Fruit fly (Drosophila melanogaster) whole organism, embryonic: ENCODE data around the gene cpb.

Source experiments
- Asciz ChIP-seq: fragments of 200-800 bp; sonication (Bioruptor generic); optimal IDR thresholded peaks from 2 replicates; lab custom pipeline; 2017; ENCODE audit warnings: missing biosample characterization, mild to moderate bottlenecking, missing genetic modification characterization, missing genetic modification reagents
- BtbVII ChIP-seq: fragments of 200-800 bp; sonication (Bioruptor generic); optimal IDR thresholded peaks from 3 replicates; lab custom pipeline; 2017; ENCODE audit warnings: missing biosample characterization, mild to moderate bottlenecking, missing genetic modification characterization
- CG10366 ChIP-seq: fragments of 200-800 bp; sonication (Bioruptor generic); IDR thresholded peaks from 2 replicates; pipeline ENCODE4 v1.3.6; 2022; ENCODE audit warnings: missing biosample characterization, missing genetic modification characterization
- CG12236 ChIP-seq: fragments of 200-800 bp; sonication (Bioruptor generic); optimal IDR thresholded peaks from 2 replicates; lab custom pipeline; 2016; ENCODE audit warnings: missing biosample characterization, missing genetic modification characterization
- CG12744 ChIP-seq: fragments of 200-800 bp; sonication (Bioruptor generic); optimal IDR thresholded peaks from 2 replicates; lab custom pipeline; 2016; ENCODE audit warnings: missing biosample characterization, missing genetic modification characterization
- CG12942 ChIP-seq: fragments of 200-800 bp; sonication (Bioruptor generic); optimal IDR thresholded peaks from 3 replicates; lab custom pipeline; 2016; ENCODE audit warnings: missing biosample characterization, missing genetic modification characterization
- CG13123 ChIP-seq: fragments of 200-800 bp; sonication (Bioruptor generic); optimal IDR thresholded peaks from 2 replicates; lab custom pipeline; 2016; ENCODE audit warnings: missing biosample characterization, missing genetic modification characterization
- CG13287 ChIP-seq: fragments of 200-800 bp; sonication (Bioruptor generic); IDR thresholded peaks from 2 replicates; pipeline ENCODE4 v1.3.6; 2022; ENCODE audit warnings: missing biosample characterization, missing genetic modification characterization; ENCODE audit not compliant: partially characterized antibody
- CG14050 ChIP-seq: fragments of 200-800 bp; sonication (Bioruptor generic); IDR thresholded peaks from 3 replicates; pipeline ENCODE4 v1.3.6; 2022; ENCODE audit warnings: missing biosample characterization, missing genetic modification characterization
- CG15011 ChIP-seq: fragments of 200-800 bp; sonication (Bioruptor generic); optimal IDR thresholded peaks from 3 replicates; lab custom pipeline; 2018; ENCODE audit warnings: missing biosample characterization, mild to moderate bottlenecking, missing genetic modification characterization
- CG17385 ChIP-seq: fragments of 200-800 bp; sonication (Bioruptor generic); optimal IDR thresholded peaks from 3 replicates; lab custom pipeline; 2018; ENCODE audit warnings: missing biosample characterization, mild to moderate bottlenecking, missing genetic modification characterization
- CG17612 ChIP-seq: fragments of 200-800 bp; sonication (Bioruptor generic); IDR thresholded peaks from 2 replicates; pipeline ENCODE4 v1.3.6; 2022; ENCODE audit warnings: missing biosample characterization, missing genetic modification characterization
- CG18764 ChIP-seq: fragments of 200-800 bp; sonication (Bioruptor generic); optimal IDR thresholded peaks from 3 replicates; lab custom pipeline; 2016; ENCODE audit warnings: missing biosample characterization, missing genetic modification characterization
- CG2678 ChIP-seq: fragments of 200-800 bp; sonication (Bioruptor generic); optimal IDR thresholded peaks from 3 replicates; lab custom pipeline; 2019; ENCODE audit warnings: missing biosample characterization, mild to moderate bottlenecking, missing genetic modification characterization, moderate library complexity
- CG32532 ChIP-seq: fragments of 200-800 bp; sonication (Bioruptor generic); IDR thresholded peaks from 2 replicates; pipeline ENCODE4 v1.3.6; 2022; ENCODE audit warnings: missing biosample characterization, missing genetic modification characterization
- CG3407 ChIP-seq: fragments of 200-800 bp; sonication (Bioruptor generic); optimal IDR thresholded peaks from 2 replicates; lab custom pipeline; 2018; ENCODE audit warnings: missing biosample characterization, mild to moderate bottlenecking, missing genetic modification characterization
- CG5245 ChIP-seq: fragments of 200-800 bp; sonication (Bioruptor generic); optimal IDR thresholded peaks from 3 replicates; lab custom pipeline; 2016; ENCODE audit warnings: missing biosample characterization, missing genetic modification characterization
- CG8089 ChIP-seq: fragments of 200-800 bp; sonication (Bioruptor generic); optimal IDR thresholded peaks from 3 replicates; lab custom pipeline; 2016; ENCODE audit warnings: missing biosample characterization, missing genetic modification characterization
- CG8478 ChIP-seq: fragments of >200 bp; optimal IDR thresholded peaks from 2 replicates; lab custom pipeline; 2018
- CG8765 ChIP-seq: fragments of 200-800 bp; sonication (Bioruptor generic); IDR thresholded peaks from 2 replicates; pipeline ENCODE4 v1.3.6; 2022; ENCODE audit warnings: missing biosample characterization, missing genetic modification characterization
- CG8924 ChIP-seq: fragments of 200-800 bp; optimal IDR thresholded peaks from 3 replicates; lab custom pipeline; 2019; ENCODE audit warnings: missing biosample characterization, mild to moderate bottlenecking, missing genetic modification characterization, moderate library complexity
- CG9215 ChIP-seq: fragments of 200-800 bp; sonication (Bioruptor generic); IDR thresholded peaks from 2 replicates; pipeline ENCODE4 v1.3.6; 2022; ENCODE audit warnings: missing biosample characterization, missing genetic modification characterization
- CG9817 ChIP-seq: fragments of 200-800 bp; sonication (Bioruptor generic); optimal IDR thresholded peaks from 2 replicates; lab custom pipeline; 2018; ENCODE audit warnings: missing biosample characterization, mild to moderate bottlenecking, missing genetic modification characterization, moderate library complexity
- CTCF ChIP-seq: fragments of 200-800 bp; sonication (Bioruptor generic); optimal IDR thresholded peaks from 2 replicates; lab custom pipeline; 2017; ENCODE audit warnings: missing biosample characterization, mild to moderate bottlenecking, missing genetic modification characterization, moderate library complexity
- CoRest ChIP-seq: fragments of 200-800 bp; sonication (Bioruptor generic); optimal IDR thresholded peaks from 3 replicates; lab custom pipeline; 2018; ENCODE audit warnings: missing biosample characterization, mild to moderate bottlenecking, missing genetic modification characterization, moderate library complexity
- Dfd ChIP-seq, 2 experiments: fragments of >200 bp; optimal IDR thresholded peaks; 2 replicates each; lab custom pipeline; 2017; ENCODE audit warnings: missing biosample characterization in 2 of 2, missing genetic modification characterization in 2 of 2
- E2f1 ChIP-seq: fragments of 200-800 bp; sonication (Bioruptor generic); IDR thresholded peaks from 2 replicates; pipeline ENCODE4 v1.3.6; 2022; ENCODE audit warnings: missing biosample characterization, missing genetic modification characterization
- E2f2 ChIP-seq: fragments of 200-800 bp; sonication (Bioruptor generic); IDR thresholded peaks from 2 replicates; pipeline ENCODE4 v1.3.6; 2022; ENCODE audit warnings: missing biosample characterization, missing genetic modification characterization
- Gsc ChIP-seq: fragments of 200-800 bp; sonication (Bioruptor generic); IDR thresholded peaks from 2 replicates; pipeline ENCODE4 v1.3.6; 2022; ENCODE audit warnings: missing biosample characterization, missing genetic modification characterization
- Gug ChIP-seq: fragments of 200-800 bp; sonication (Bioruptor generic); IDR thresholded peaks from 4 replicates; pipeline ENCODE4 v1.3.6; 2022; ENCODE audit warnings: missing biosample characterization, missing genetic modification characterization
- Jarid2 ChIP-seq: fragments of 200-800 bp; sonication (Bioruptor generic); optimal IDR thresholded peaks from 3 replicates; lab custom pipeline; 2017; ENCODE audit warnings: mild to moderate bottlenecking, missing biosample characterization, missing genetic modification reagents, missing genetic modification characterization
- MBD-R2 ChIP-seq: fragments of 200-800 bp; sonication (Bioruptor generic); IDR thresholded peaks from 2 replicates; pipeline ENCODE4 v1.3.6; 2022; ENCODE audit warnings: missing biosample characterization, missing genetic modification characterization
- Side ChIP-seq: fragments of 200-800 bp; sonication (Bioruptor generic); optimal IDR thresholded peaks from 2 replicates; lab custom pipeline; 2016; ENCODE audit warnings: missing biosample characterization, missing genetic modification characterization
- Taf1 ChIP-seq: fragments of 200-800 bp; sonication (Bioruptor generic); IDR thresholded peaks from 2 replicates; pipeline ENCODE4 v1.3.6; 2022; ENCODE audit warnings: missing biosample characterization, missing genetic modification characterization
- Xbp1 ChIP-seq: fragments of 200-800 bp; sonication (Bioruptor generic); optimal IDR thresholded peaks from 3 replicates; lab custom pipeline; 2016; ENCODE audit warnings: missing biosample characterization, mild to moderate bottlenecking, missing genetic modification characterization
- aop ChIP-seq: fragments of 200-800 bp; sonication (Bioruptor generic); IDR thresholded peaks from 2 replicates; pipeline ENCODE4 v1.3.6; 2022; ENCODE audit warnings: missing biosample characterization, missing genetic modification characterization
- ase ChIP-seq: fragments of 200-800 bp; sonication (Bioruptor generic); IDR thresholded peaks from 3 replicates; pipeline ENCODE4 v1.3.6; 2022; ENCODE audit warnings: missing biosample characterization, missing genetic modification characterization
- cwo ChIP-seq: fragments of 200-800 bp; sonication (Bioruptor generic); optimal IDR thresholded peaks from 3 replicates; lab custom pipeline; 2017; ENCODE audit warnings: missing biosample characterization, missing genetic modification characterization, mild to moderate bottlenecking, moderate library complexity, missing genetic modification reagents
- dpn ChIP-seq, 2 experiments: fragments of 200-800 bp; sonication (Bioruptor generic); optimal IDR thresholded peaks; 3 replicates each; lab custom pipeline; 2016; ENCODE audit warnings: missing biosample characterization in 2 of 2, missing genetic modification characterization in 2 of 2
- esg ChIP-seq: fragments of 200-800 bp; sonication (Bioruptor generic); conservative IDR thresholded peaks from 2 replicates; pipeline ENCODE4 v1.3.6; 2022; ENCODE audit warnings: missing biosample characterization, missing genetic modification characterization
- fd3F ChIP-seq: fragments of 200-800 bp; sonication (Bioruptor generic); optimal IDR thresholded peaks from 2 replicates; lab custom pipeline; 2018; ENCODE audit warnings: missing biosample characterization, mild to moderate bottlenecking, missing genetic modification characterization, moderate library complexity
- ftz-f1 ChIP-seq: fragments of 200-800 bp; sonication (Bioruptor generic); optimal IDR thresholded peaks from 2 replicates; lab custom pipeline; 2016; ENCODE audit warnings: missing biosample characterization, missing genetic modification characterization
- fu2 ChIP-seq: fragments of 200-800 bp; sonication (Bioruptor generic); optimal IDR thresholded peaks from 2 replicates; lab custom pipeline; 2016; ENCODE audit warnings: missing biosample characterization, missing genetic modification characterization
- gsb-n ChIP-seq: fragments of 200-800 bp; sonication (Bioruptor generic); optimal IDR thresholded peaks from 3 replicates; lab custom pipeline; 2018; ENCODE audit warnings: missing biosample characterization, mild to moderate bottlenecking, missing genetic modification characterization
- hkb ChIP-seq, 2 experiments: fragments of 200-800 bp in 1 of 2; fragments of >200 bp in 1 of 2; sonication (Bioruptor generic) in 1 of 2; IDR thresholded peaks in 1 of 2; optimal IDR thresholded peaks in 1 of 2; 2 replicates each; pipeline versions ENCODE4 v1.3.6 to Lab custom; 2017 to 2022; ENCODE audit warnings: missing biosample characterization in 1 of 2, missing genetic modification characterization in 1 of 2
- jumu ChIP-seq: fragments of 200-800 bp; sonication (Bioruptor generic); optimal IDR thresholded peaks from 3 replicates; lab custom pipeline; 2016; ENCODE audit warnings: missing biosample characterization, missing genetic modification characterization
- ranshi ChIP-seq: fragments of 200-800 bp; sonication (Bioruptor generic); IDR thresholded peaks from 2 replicates; pipeline ENCODE4 v1.3.6; 2022; ENCODE audit warnings: missing biosample characterization, missing genetic modification characterization
- sob ChIP-seq: fragments of 200-800 bp; sonication (Bioruptor generic); IDR thresholded peaks from 2 replicates; pipeline ENCODE4 v1.3.6; 2022; ENCODE audit warnings: missing biosample characterization, missing genetic modification characterization
- unpg ChIP-seq: fragments of 200-800 bp; sonication (Bioruptor generic); optimal IDR thresholded peaks from 3 replicates; lab custom pipeline; 2018; ENCODE audit warnings: missing biosample characterization, mild to moderate bottlenecking, missing genetic modification characterization, moderate library complexity
- wdn ChIP-seq: fragments of 200-800 bp; sonication (Bioruptor generic); IDR thresholded peaks from 2 replicates; pipeline ENCODE4 v1.3.6; 2022; ENCODE audit warnings: missing biosample characterization, missing genetic modification characterization
- wek ChIP-seq: fragments of 200-800 bp; sonication (Bioruptor generic); optimal IDR thresholded peaks from 3 replicates; lab custom pipeline; 2018; ENCODE audit warnings: missing biosample characterization, mild to moderate bottlenecking, missing genetic modification characterization, moderate library complexity

The cpb gene

DNA sequence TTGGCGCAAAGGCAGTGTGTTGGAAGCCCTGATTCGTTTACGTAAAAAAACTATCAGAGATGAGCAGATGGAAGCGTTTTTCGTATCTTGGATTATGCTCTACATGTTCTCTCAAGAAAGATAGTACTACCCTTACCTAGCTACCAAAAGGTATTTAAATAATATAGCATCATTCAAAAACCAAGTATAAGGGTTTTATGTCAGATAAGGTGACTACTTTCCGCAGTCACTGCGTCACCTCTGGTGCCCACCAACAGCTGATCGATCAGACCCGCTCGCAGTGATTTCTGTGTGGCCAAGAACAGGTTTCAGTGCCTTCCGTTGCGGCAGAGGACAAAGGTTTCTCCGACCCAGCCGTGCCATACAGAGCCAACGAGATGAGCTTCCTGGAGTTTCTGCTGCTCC lies 24.9 kb downstream of the cpb start, which contains the start of the genes Eno and CG31937 (continued):
- peak; percentile 40 for TF ChIP-seq CG8089 (GFP tag; lab: Kevin White, UChicago)
- TF ChIP-seq Gug, result peak; percentile 58; the same call in 3 of the 4 replicates
- peak; percentile 45; the same call in 1 of the 2 replicates for TF ChIP-seq Taf1
- peak; percentile 51 for TF ChIP-seq esg (GFP tag; lab: Robert Waterston, UW)
- no peak for TF ChIP-seq hkb (optimal IDR thresholded peaks at IDR 0.05; lab: Kevin White, UChicago)
- peak; percentile 46; the same call in 1 of the 2 replicates for TF ChIP-seq hkb (GFP tag; IDR thresholded peaks at IDR 0.05; lab: Robert Waterston, UW)
- no peak for TF ChIP-seq gsb-n (tag; lab: Kevin White, UChicago)
- TF ChIP-seq Side, result peak; percentile 3
- peak; percentile 22; the same call in 1 of the 2 replicates for TF ChIP-seq CG17612 (GFP tag; lab: Robert Waterston, UW)
- peak; percentile 23 for TF ChIP-seq CG3407 (GFP tag; lab: Kevin White, UChicago)
- TF ChIP-seq CG8765, result peak; percentile 19; the same call in 1 of the 2 replicates
- peak; percentile 47 for TF ChIP-seq CG17385
- TF ChIP-seq CG13123 (GFP tag; lab: Kevin White, UChicago), result no peak
- TF ChIP-seq CG12942, result peak; percentile 11
- no peak for TF ChIP-seq Gsc (GFP tag; lab: Robert Waterston, UW)
- TF ChIP-seq ranshi (GFP tag; lab: Robert Waterston, UW), result peak; percentile 55; the same call in 1 of the 2 replicates
- TF ChIP-seq Xbp1 (GFP tag; lab: Kevin White, UChicago), result peak; percentile 45
- no peak for TF ChIP-seq aop (GFP tag; lab: Robert Waterston, UW)
- no peak for TF ChIP-seq CG15011
- TF ChIP-seq wek (GFP tag; lab: Kevin White, UChicago), result no peak
- peak; percentile 18 for TF ChIP-seq cwo
- TF ChIP-seq CTCF, result no peak
- no peak for TF ChIP-seq CG5245 (GFP tag; lab: Kevin White, UChicago)
- TF ChIP-seq MBD-R2 (GFP tag; lab: Robert Waterston, UW), result peak; percentile 86
- TF ChIP-seq Jarid2 (GFP tag; lab: Kevin White, UChicago), result peak; percentile 4
- TF ChIP-seq Asciz (GFP tag; lab: Kevin White, UChicago), result peak; percentile 25
- peak; percentile 68 for TF ChIP-seq E2f2 (GFP tag; lab: Robert Waterston, UW)
- TF ChIP-seq E2f1 (GFP tag; lab: Robert Waterston, UW), result peak; percentile 46; the same call in 1 of the 2 replicates
- TF ChIP-seq CG9215, result peak; percentile 63; the same call in 1 of the 2 replicates
- peak; percentile 48 for TF ChIP-seq CG13287
- TF ChIP-seq ase (GFP tag; lab: Robert Waterston, UW), result peak; percentile 39; the same call in 1 of the 3 replicates
- no peak for TF ChIP-seq CG8478 (lab: Kevin White, UChicago)
- TF ChIP-seq CG10366 (GFP tag; lab: Robert Waterston, UW), result peak; percentile 18; the same call in 1 of the 2 replicates
- peak; percentile 53 for TF ChIP-seq CG9817 (tag; lab: Kevin White, UChicago)
- peak; percentile 9 for TF ChIP-seq CG18764
- TF ChIP-seq CG12236 (GFP tag; lab: Kevin White, UChicago), result peak; percentile 12
- TF ChIP-seq CG2678 (tag; lab: Kevin White, UChicago), result peak; percentile 61
- TF ChIP-seq fu2 (GFP tag; lab: Kevin White, UChicago), result peak; percentile 27
- TF ChIP-seq BtbVII (GFP tag; lab: Kevin White, UChicago), result no peak
- TF ChIP-seq CoRest (tag; lab: Kevin White, UChicago), result peak; percentile 38
- no peak for TF ChIP-seq Dfd (GFP tag; optimal IDR thresholded peaks at IDR 0.05; lab: Kevin White, UChicago)
- TF ChIP-seq CG8924 (tag; lab: Kevin White, UChicago), result peak; percentile 44
- TF ChIP-seq CG32532 (GFP tag; lab: Robert Waterston, UW), result peak; percentile 80
- peak; percentile 15 for TF ChIP-seq ftz-f1
- peak; percentile 18 for TF ChIP-seq jumu
- TF ChIP-seq unpg (GFP tag; lab: Kevin White, UChicago), result peak; percentile 4
- no peak for TF ChIP-seq CG14050
- TF ChIP-seq wdn (GFP tag; lab: Robert Waterston, UW), result 0 out of 2 replicates have a peak, but pooled peaks have one; percentile 46
- TF ChIP-seq fd3F (GFP tag; lab: Kevin White, UChicago), result peak; percentile 3
- peak; percentile 12 to 39 for TF ChIP-seq dpn (GFP tag; optimal IDR thresholded peaks at IDR 0.05; lab: Kevin White, UChicago)
- peak; percentile 76 for TF ChIP-seq sob (GFP tag; lab: Robert Waterston, UW)
- TF ChIP-seq CG12744, result peak; percentile 17
